Fruit fly (Drosophila melanogaster): ENCODE results near the gene Ccp84Aa.

DNA sequence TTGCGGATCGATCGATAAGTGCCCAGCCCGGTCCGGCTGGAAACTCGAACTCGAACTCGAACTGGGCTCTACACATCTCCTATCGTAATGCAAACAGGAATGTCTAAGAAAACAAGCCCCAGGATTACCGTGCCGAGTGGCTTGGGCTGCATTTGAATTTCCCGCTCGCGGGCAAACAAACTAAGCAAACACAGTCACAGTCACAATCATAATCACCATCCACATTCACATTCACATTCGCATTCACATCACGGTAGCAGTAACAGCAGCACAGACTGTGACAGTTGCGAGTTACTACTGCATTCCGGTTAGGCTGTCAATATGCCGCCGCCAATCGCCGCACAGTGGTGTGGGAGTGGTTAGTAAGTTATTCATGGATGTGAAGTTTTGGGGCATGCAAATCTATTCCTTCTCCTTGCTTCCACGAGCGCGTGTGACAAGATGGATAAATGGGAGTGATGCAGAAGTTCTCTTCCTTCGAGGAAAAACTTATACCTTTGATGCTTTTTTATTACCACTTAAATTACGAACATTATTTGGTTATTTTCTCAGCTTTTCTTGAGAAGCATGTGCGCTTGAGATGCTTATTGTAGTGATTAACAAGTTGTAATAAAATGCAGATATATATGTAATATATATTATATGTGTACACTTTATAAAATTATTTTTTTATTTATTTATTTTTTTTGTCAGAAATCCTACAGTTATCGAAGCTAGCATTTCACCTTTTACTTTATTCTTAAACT is 39.3 kb upstream of the Ccp84Aa start:
- peak; percentile 19 for TF ChIP-seq CG8159 (tag; optimal IDR thresholded peaks at IDR 0.05)
- TF ChIP-seq Pif1B (GFP tag; optimal IDR thresholded peaks at IDR 0.05): no peak
- no peak for TF ChIP-seq Pif1A (GFP tag; optimal IDR thresholded peaks at IDR 0.05)
- TF ChIP-seq D1 (tag; optimal IDR thresholded peaks at IDR 0.05): no peak
- no peak; the same call in 1 of the 2 replicates for TF ChIP-seq Ets98B (GFP tag; IDR thresholded peaks at IDR 0.05)
- TF ChIP-seq CG12605 (GFP tag; IDR thresholded peaks at IDR 0.05): no peak
- TF ChIP-seq CG14655 (GFP tag; optimal IDR thresholded peaks at IDR 0.05): peak; percentile 50
- TF ChIP-seq rn (GFP tag; IDR thresholded peaks at IDR 0.05): no peak
- peak; percentile 76 for TF ChIP-seq CG4496 (GFP tag; IDR thresholded peaks at IDR 0.05)
- no peak for TF ChIP-seq CG8301 (tag; optimal IDR thresholded peaks at IDR 0.05)
- TF ChIP-seq CG32121 (GFP tag; IDR thresholded peaks at IDR 0.05): no peak
- no peak for TF ChIP-seq Snoo (tag; optimal IDR thresholded peaks at IDR 0.05)
- TF ChIP-seq CG9948 (tag; optimal IDR thresholded peaks at IDR 0.05): peak; percentile 11
- no peak for TF ChIP-seq EcR (GFP tag; optimal IDR thresholded peaks at IDR 0.05)
